Fruit fly (Drosophila melanogaster) whole organism: ENCODE data around the gene CG6066.

Source experiments
- Dll ChIP-seq: fragments of >200 bp; optimal IDR thresholded peaks from 2 replicates; lab custom pipeline; 2017
- EcR ChIP-seq, 2 experiments: fragments of >200 bp; optimal IDR thresholded peaks; 2 replicates each; lab custom pipeline; 2017; ENCODE audit warnings: missing biosample characterization in 2 of 2, missing genetic modification characterization in 2 of 2, missing genetic modification reagents in 2 of 2
- psq ChIP-seq: fragments of >200 bp; optimal IDR thresholded peaks from 2 replicates; lab custom pipeline; 2017
- usp ChIP-seq: fragments of >200 bp; optimal IDR thresholded peaks from 2 replicates; lab custom pipeline; 2017; ENCODE audit warnings: missing biosample characterization, missing genetic modification characterization, mixed read lengths

dm6 chr3R:27151516-27151823, 35.0 kb upstream of the CG6066 start, which contains the start of gene Men-b:
- TF ChIP-seq psq (lab: Kevin White, UChicago) (no peak), EcR (GFP tag; optimal IDR thresholded peaks at IDR 0.05; lab: Kevin White, UChicago) (no peak), Dll (lab: Kevin White, UChicago) (no peak), usp (no peak)
